Fruit fly (Drosophila melanogaster) whole organism: ENCODE results near the gene r.

Experiments
- EcR ChIP-seq, 2 experiments: fragments of >200 bp; optimal IDR thresholded peaks; 2 replicates each; lab custom pipeline; 2017; ENCODE audit warnings: missing biosample characterization in 2 of 2, missing genetic modification characterization in 2 of 2, missing genetic modification reagents in 2 of 2
- pan ChIP-seq: fragments of >200 bp; optimal IDR thresholded peaks from 2 replicates; lab custom pipeline; 2017
- psq ChIP-seq: fragments of >200 bp; optimal IDR thresholded peaks from 2 replicates; lab custom pipeline; 2017
- usp ChIP-seq: fragments of >200 bp; optimal IDR thresholded peaks from 2 replicates; lab custom pipeline; 2017; ENCODE audit warnings: missing biosample characterization, missing genetic modification characterization, mixed read lengths

- TF ChIP-seq psq (lab: Kevin White, UChicago) (no peak), pan (lab: Kevin White, UChicago) (no peak), EcR (GFP tag; optimal IDR thresholded peaks at IDR 0.05; lab: Kevin White, UChicago) (no peak), usp (GFP tag; lab: Kevin White, UChicago) (no peak)
Observed at dm6 chrX:16694477-16694876, 39.3 kb downstream of the r start.
